Fruit fly (Drosophila melanogaster) whole organism, embryonic: Measurements from ENCODE around the gene msb1l.

Experiments used
- Awh ChIP-seq: fragments of 200-800 bp; sonication (Bioruptor generic); IDR thresholded peaks from 2 replicates; pipeline ENCODE4, ENCODE4 v1.3.6; 2022; ENCODE audit warnings: missing biosample characterization, missing genetic modification characterization
- B-H2 ChIP-seq: fragments of 200-800 bp; sonication (Bioruptor generic); optimal IDR thresholded peaks from 2 replicates; lab custom pipeline; 2018; ENCODE audit warnings: missing biosample characterization, mild to moderate bottlenecking, missing genetic modification characterization
- CG10979 ChIP-seq: fragments of 200-800 bp; sonication (Bioruptor generic); optimal IDR thresholded peaks from 2 replicates; lab custom pipeline; 2018; ENCODE audit warnings: missing biosample characterization, mild to moderate bottlenecking, missing genetic modification characterization, moderate library complexity
- CG13123 ChIP-seq: fragments of 200-800 bp; sonication (Bioruptor generic); optimal IDR thresholded peaks from 2 replicates; lab custom pipeline; 2016; ENCODE audit warnings: missing biosample characterization, missing genetic modification characterization
- CG13775 ChIP-seq: fragments of 200-800 bp; sonication (Bioruptor generic); optimal IDR thresholded peaks from 3 replicates; lab custom pipeline; 2017; ENCODE audit warnings: missing biosample characterization, mild to moderate bottlenecking, missing genetic modification characterization
- CG1529 ChIP-seq: fragments of 200-800 bp; sonication (Bioruptor generic); optimal IDR thresholded peaks from 3 replicates; lab custom pipeline; 2018; ENCODE audit warnings: missing biosample characterization, missing genetic modification characterization
- CG16863 ChIP-seq: fragments of 200-800 bp; sonication (Bioruptor generic); optimal IDR thresholded peaks from 3 replicates; lab custom pipeline; 2016; ENCODE audit warnings: missing biosample characterization, missing genetic modification characterization
- CG17328 ChIP-seq: fragments of 200-800 bp; sonication (Bioruptor generic); IDR thresholded peaks from 2 replicates; pipeline ENCODE4 v1.3.6; 2022; ENCODE audit warnings: missing biosample characterization, missing genetic modification characterization
- CG18011 ChIP-seq: fragments of 200-800 bp; sonication (Bioruptor generic); optimal IDR thresholded peaks from 2 replicates; lab custom pipeline; 2017; ENCODE audit warnings: missing biosample characterization, missing genetic modification characterization, mild to moderate bottlenecking, moderate library complexity, missing genotype
- CG2889 ChIP-seq: fragments of 200-800 bp; sonication (Bioruptor generic); IDR thresholded peaks from 3 replicates; pipeline ENCODE4 v1.3.6; 2022; ENCODE audit warnings: missing biosample characterization, missing genetic modification characterization
- CG3995 ChIP-seq: fragments of 200-800 bp; sonication (Bioruptor generic); optimal IDR thresholded peaks from 3 replicates; lab custom pipeline; 2016; ENCODE audit warnings: missing biosample characterization, missing genetic modification characterization
- CG4360 ChIP-seq: fragments of 200-800 bp; sonication (Bioruptor generic); IDR thresholded peaks from 2 replicates; pipeline ENCODE4 v1.3.6; 2022; ENCODE audit warnings: missing biosample characterization, missing genetic modification characterization
- CG4820 ChIP-seq: fragments of 200-800 bp; sonication (Bioruptor generic); optimal IDR thresholded peaks from 3 replicates; lab custom pipeline; 2016; ENCODE audit warnings: missing biosample characterization, missing genetic modification characterization
- CG6654 ChIP-seq: fragments of 200-800 bp; sonication (Bioruptor generic); optimal IDR thresholded peaks from 2 replicates; lab custom pipeline; 2017; ENCODE audit warnings: missing biosample characterization, mild to moderate bottlenecking, missing genetic modification characterization
- CG6683 ChIP-seq: fragments of 200-800 bp; sonication (Bioruptor generic); optimal IDR thresholded peaks from 2 replicates; lab custom pipeline; 2017; ENCODE audit warnings: missing biosample characterization, mild to moderate bottlenecking, missing genetic modification characterization, missing genetic modification reagents
- CG6689 ChIP-seq: fragments of 200-800 bp; sonication (Bioruptor generic); IDR thresholded peaks from 2 replicates; pipeline ENCODE4 v1.3.6; 2022; ENCODE audit warnings: missing biosample characterization, missing genetic modification characterization
- CG6791 ChIP-seq: fragments of 200-800 bp; sonication (Bioruptor generic); IDR thresholded peaks from 3 replicates; pipeline ENCODE4 v1.3.6; 2022; ENCODE audit warnings: missing biosample characterization, missing genetic modification characterization; ENCODE audit not compliant: partially characterized antibody
- CG7271 ChIP-seq: fragments of 200-800 bp; sonication (Bioruptor generic); optimal IDR thresholded peaks from 2 replicates; lab custom pipeline; 2018; ENCODE audit warnings: missing biosample characterization, mild to moderate bottlenecking, missing genetic modification characterization, moderate library complexity
- CG7357 ChIP-seq: fragments of 200-800 bp; sonication (Bioruptor generic); IDR thresholded peaks from 3 replicates; pipeline ENCODE4 v1.3.6; 2022; ENCODE audit warnings: missing biosample characterization, missing genetic modification characterization
- CG7928 ChIP-seq: fragments of 200-800 bp; sonication (Bioruptor generic); optimal IDR thresholded peaks from 2 replicates; lab custom pipeline; 2017; ENCODE audit warnings: missing biosample characterization, mild to moderate bottlenecking, missing genetic modification characterization
- CG9727 ChIP-seq: fragments of 200-800 bp; sonication (Bioruptor generic); optimal IDR thresholded peaks from 3 replicates; lab custom pipeline; 2017; ENCODE audit warnings: missing biosample characterization, mild to moderate bottlenecking, missing genetic modification characterization
- D19B ChIP-seq: fragments of 200-800 bp; sonication (Bioruptor generic); optimal IDR thresholded peaks from 2 replicates; lab custom pipeline; 2017; ENCODE audit warnings: missing biosample characterization, mild to moderate bottlenecking, missing genetic modification characterization
- Dip3 ChIP-seq: fragments of 200-800 bp; sonication (Bioruptor generic); optimal IDR thresholded peaks from 3 replicates; lab custom pipeline; 2016; ENCODE audit warnings: missing biosample characterization, missing genetic modification characterization
- Dll ChIP-seq: fragments of 200-800 bp; sonication (Bioruptor generic); IDR thresholded peaks from 4 replicates; pipeline ENCODE4 v1.3.6; 2022; ENCODE audit warnings: missing biosample characterization, missing genetic modification characterization; ENCODE audit not compliant: partially characterized antibody
- Dp ChIP-seq: fragments of 200-800 bp; sonication (Bioruptor generic); optimal IDR thresholded peaks from 2 replicates; lab custom pipeline; 2018; ENCODE audit warnings: missing biosample characterization, mild to moderate bottlenecking, missing genetic modification characterization, moderate library complexity
- Fer3 ChIP-seq: fragments of 200-800 bp; sonication (Bioruptor generic); optimal IDR thresholded peaks from 2 replicates; lab custom pipeline; 2018; ENCODE audit warnings: missing biosample characterization, mild to moderate bottlenecking, missing genetic modification characterization, moderate library complexity
- HLH54F ChIP-seq: fragments of 200-800 bp; sonication (Bioruptor generic); optimal IDR thresholded peaks from 3 replicates; lab custom pipeline; 2016; ENCODE audit warnings: missing biosample characterization, missing genetic modification characterization
- Kr ChIP-seq: fragments of 200-800 bp; sonication (Bioruptor generic); optimal IDR thresholded peaks from 2 replicates; lab custom pipeline; 2017; ENCODE audit warnings: missing biosample characterization, mild to moderate bottlenecking, missing genetic modification characterization
- Lim3 ChIP-seq: fragments of 200-800 bp; sonication (Bioruptor generic); IDR thresholded peaks from 2 replicates; pipeline ENCODE4 v1.3.6; 2022; ENCODE audit warnings: missing biosample characterization, missing genetic modification characterization
- Max ChIP-seq: fragments of 200-800 bp; sonication (Bioruptor generic); optimal IDR thresholded peaks from 2 replicates; lab custom pipeline; 2016; ENCODE audit warnings: missing biosample characterization, mild to moderate bottlenecking, missing genetic modification characterization
- Sox100B ChIP-seq: fragments of 200-800 bp; sonication (Bioruptor generic); optimal IDR thresholded peaks from 3 replicates; lab custom pipeline; 2018; ENCODE audit warnings: missing biosample characterization, mild to moderate bottlenecking, missing genetic modification characterization
- ac ChIP-seq: fragments of 200-800 bp; sonication (Bioruptor generic); optimal IDR thresholded peaks from 3 replicates; lab custom pipeline; 2017; ENCODE audit warnings: missing biosample characterization, mild to moderate bottlenecking, missing genetic modification characterization
- ash1 ChIP-seq: fragments of 200-800 bp; sonication (Bioruptor generic); optimal IDR thresholded peaks from 2 replicates; lab custom pipeline; 2018; ENCODE audit warnings: missing biosample characterization, mild to moderate bottlenecking, missing genetic modification characterization
- bcd ChIP-seq: fragments of 200-800 bp; sonication (Bioruptor generic); optimal IDR thresholded peaks from 2 replicates; lab custom pipeline; 2017; ENCODE audit warnings: missing biosample characterization, mild to moderate bottlenecking, missing genetic modification characterization
- cg ChIP-seq: fragments of 200-800 bp; sonication (Bioruptor generic); optimal IDR thresholded peaks from 3 replicates; lab custom pipeline; 2019; ENCODE audit warnings: missing biosample characterization, mild to moderate bottlenecking, missing genetic modification characterization, moderate library complexity
- ftz-f1 ChIP-seq: fragments of 200-800 bp; sonication (Bioruptor generic); optimal IDR thresholded peaks from 2 replicates; lab custom pipeline; 2016; ENCODE audit warnings: missing biosample characterization, missing genetic modification characterization
- gcm2 ChIP-seq: fragments of 200-800 bp; sonication (Bioruptor generic); optimal IDR thresholded peaks from 2 replicates; lab custom pipeline; 2016; ENCODE audit warnings: missing biosample characterization, missing genetic modification characterization
- grau ChIP-seq: fragments of 200-800 bp; optimal IDR thresholded peaks from 3 replicates; lab custom pipeline; 2019; ENCODE audit warnings: missing biosample characterization, mild to moderate bottlenecking, missing genetic modification characterization, moderate library complexity
- hbn ChIP-seq: fragments of 200-800 bp; sonication (Bioruptor generic); IDR thresholded peaks from 2 replicates; pipeline ENCODE4 v1.3.6; 2022; ENCODE audit warnings: missing biosample characterization, missing genetic modification characterization; ENCODE audit not compliant: partially characterized antibody
- lola ChIP-seq, 3 experiments: fragments of >200 bp in 2 of 3; fragments of 200-800 bp in 1 of 3; sonication (Bioruptor generic) in 1 of 3; optimal IDR thresholded peaks; 2 replicates each; lab custom pipeline; 2017 to 2019; ENCODE audit warnings: missing biosample characterization in 3 of 3, missing genetic modification characterization in 3 of 3, mild to moderate bottlenecking in 1 of 3, moderate library complexity in 1 of 3
- nmo ChIP-seq: fragments of 200-800 bp; sonication (Bioruptor generic); optimal IDR thresholded peaks from 2 replicates; lab custom pipeline; 2018; ENCODE audit warnings: missing biosample characterization, mild to moderate bottlenecking, missing genetic modification characterization, moderate library complexity
- nom ChIP-seq: fragments of 200-800 bp; sonication (Bioruptor generic); optimal IDR thresholded peaks from 2 replicates; lab custom pipeline; 2017; ENCODE audit warnings: missing biosample characterization, missing genetic modification characterization, mild to moderate bottlenecking, moderate library complexity, missing genetic modification reagents
- org-1 ChIP-seq: fragments of 200-800 bp; sonication (Bioruptor generic); optimal IDR thresholded peaks from 2 replicates; lab custom pipeline; 2017; ENCODE audit warnings: missing biosample characterization, missing genetic modification characterization
- sug ChIP-seq: fragments of 200-800 bp; optimal IDR thresholded peaks from 2 replicates; lab custom pipeline; 2019; ENCODE audit warnings: missing biosample characterization, mild to moderate bottlenecking, missing genetic modification characterization, moderate library complexity
- tna ChIP-seq: fragments of 200-800 bp; sonication (Bioruptor generic); IDR thresholded peaks from 2 replicates; pipeline ENCODE4 v1.3.6; 2022; ENCODE audit warnings: missing biosample characterization, missing genetic modification characterization; ENCODE audit not compliant: partially characterized antibody
- unc-4 ChIP-seq: fragments of 200-800 bp; sonication (Bioruptor generic); IDR thresholded peaks from 2 replicates; pipeline ENCODE4 v1.3.6; 2022; ENCODE audit warnings: missing biosample characterization, missing genetic modification characterization; ENCODE audit not compliant: partially characterized antibody
- zen2 ChIP-seq: fragments of 200-800 bp; sonication (Bioruptor generic); IDR thresholded peaks from 3 replicates; pipeline ENCODE4 v1.3.6; 2022; ENCODE audit warnings: missing biosample characterization, missing genetic modification characterization; ENCODE audit not compliant: partially characterized antibody

The msb1l gene

DNA sequence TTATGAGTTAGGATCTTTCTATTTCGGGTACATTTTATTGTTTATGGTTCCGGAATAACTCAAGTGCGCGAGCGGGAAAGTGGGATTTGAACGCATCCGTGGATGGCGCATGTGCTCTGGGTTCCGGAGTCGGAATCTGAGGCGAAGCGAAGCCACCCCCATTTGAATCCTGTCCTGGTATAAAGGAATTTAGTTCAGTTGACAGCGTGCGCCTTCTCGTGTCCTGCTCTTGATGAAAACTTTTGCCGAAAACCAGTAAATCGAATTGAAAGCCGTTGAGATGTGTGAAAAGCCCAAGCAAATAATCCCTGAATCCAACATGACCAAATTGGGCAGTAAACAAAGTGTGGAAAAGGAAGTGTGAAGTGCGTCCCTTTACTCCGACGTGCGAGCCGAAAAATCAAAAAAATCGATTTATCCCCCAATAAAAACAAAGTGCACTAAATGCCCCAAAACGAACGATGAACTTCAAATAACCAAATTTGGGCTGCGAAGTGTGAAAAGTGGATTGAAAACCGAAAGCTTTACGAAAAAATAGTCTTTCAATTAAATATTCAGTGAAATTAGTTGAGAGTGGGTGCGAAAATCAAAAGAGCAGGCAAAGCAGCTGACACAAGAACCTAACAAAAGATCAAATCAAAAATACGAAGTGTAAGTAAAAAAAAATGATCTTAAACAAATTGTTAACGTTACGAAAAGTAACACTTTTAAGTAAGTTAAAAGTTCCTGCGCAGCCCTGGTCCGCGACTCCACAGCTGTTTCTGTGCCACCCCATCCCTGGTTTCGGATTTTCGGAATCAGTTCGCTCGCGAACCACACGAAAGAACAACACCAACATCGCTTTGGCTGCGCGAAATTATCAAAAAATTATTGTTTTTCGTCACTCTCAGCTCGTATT is 9.2 kb downstream of the msb1l start, which contains the start of gene Lar (continued):
- TF ChIP-seq org-1 (GFP tag; lab: Kevin White, UChicago): peak; percentile 33
- peak; percentile 9 for TF ChIP-seq CG1529 (GFP tag; lab: Kevin White, UChicago)
- no peak for TF ChIP-seq CG6791
- TF ChIP-seq cg (GFP tag; lab: Kevin White, UChicago): no peak
- TF ChIP-seq CG18011 (GFP tag; lab: Kevin White, UChicago): peak; percentile 61
- TF ChIP-seq bcd (GFP tag; lab: Kevin White, UChicago): peak; percentile 53
- TF ChIP-seq CG6683 (GFP tag; lab: Kevin White, UChicago): no peak
- no peak for TF ChIP-seq Lim3
- TF ChIP-seq CG2889 (GFP tag; lab: Robert Waterston, UW): no peak
- TF ChIP-seq CG13775 (GFP tag; lab: Kevin White, UChicago): peak; percentile 48
- peak; percentile 57 for TF ChIP-seq sug
- TF ChIP-seq CG6654: no peak
- peak; percentile 34; the same call in 1 of the 2 replicates for TF ChIP-seq unc-4
- TF ChIP-seq CG7928 (GFP tag; lab: Kevin White, UChicago): peak; percentile 99
- TF ChIP-seq HLH54F (GFP tag; lab: Kevin White, UChicago): peak; percentile 58
- no peak for TF ChIP-seq tna (GFP tag; lab: Robert Waterston, UW)
- TF ChIP-seq gcm2 (GFP tag; lab: Kevin White, UChicago): peak; percentile 47
- TF ChIP-seq B-H2 (GFP tag; lab: Kevin White, UChicago): peak; percentile 73
- peak; percentile 48; the same call in 1 of the 3 replicates for TF ChIP-seq CG7357 (GFP tag; lab: Robert Waterston, UW)
- peak in 1 of 3 experiments; percentile 35 for TF ChIP-seq lola (GFP tag; optimal IDR thresholded peaks at IDR 0.05; lab: Kevin White, UChicago)
- no peak for TF ChIP-seq ash1
- TF ChIP-seq Kr: no peak
- peak; percentile 37 for TF ChIP-seq nom (GFP tag; lab: Kevin White, UChicago)
- no peak for TF ChIP-seq zen2 (GFP tag; lab: Robert Waterston, UW)
- TF ChIP-seq CG16863 (GFP tag; lab: Kevin White, UChicago): peak; percentile 52
- TF ChIP-seq Dp (GFP tag; lab: Kevin White, UChicago): peak; percentile 40
- no peak for TF ChIP-seq ftz-f1 (GFP tag; lab: Kevin White, UChicago)
- TF ChIP-seq CG3995 (GFP tag; lab: Kevin White, UChicago): peak; percentile 96
- peak; percentile 50; the same call in 1 of the 2 replicates for TF ChIP-seq CG17328 (GFP tag; lab: Robert Waterston, UW)
- TF ChIP-seq CG10979 (tag; lab: Kevin White, UChicago): peak; percentile 45
- TF ChIP-seq CG13123 (GFP tag; lab: Kevin White, UChicago): no peak
- peak; percentile 58 for TF ChIP-seq CG9727
- no peak for TF ChIP-seq ac (GFP tag; lab: Kevin White, UChicago)
- TF ChIP-seq Awh (GFP tag; lab: Robert Waterston, UW): 0 out of 2 replicates have a peak, but pooled peaks have one; percentile 12
- peak; percentile 47 for TF ChIP-seq CG7271 (tag; lab: Kevin White, UChicago)
- TF ChIP-seq Fer3 (tag; lab: Kevin White, UChicago): peak; percentile 38
- TF ChIP-seq nmo (GFP tag; lab: Kevin White, UChicago): peak; percentile 70
- TF ChIP-seq Dll: peak; percentile 30; the same call in 1 of the 4 replicates
- TF ChIP-seq Dip3 (GFP tag; lab: Kevin White, UChicago): peak; percentile 16
- no peak for TF ChIP-seq CG4360 (GFP tag; lab: Robert Waterston, UW)
- TF ChIP-seq CG6689 (GFP tag; lab: Robert Waterston, UW): peak; percentile 39; the same call in 1 of the 2 replicates
- no peak for TF ChIP-seq Sox100B (GFP tag; lab: Kevin White, UChicago)
- TF ChIP-seq hbn (GFP tag; lab: Robert Waterston, UW): no peak
- TF ChIP-seq Max (GFP tag; lab: Kevin White, UChicago): no peak
- TF ChIP-seq CG4820 (GFP tag; lab: Kevin White, UChicago): peak; percentile 53
- no peak for TF ChIP-seq D19B (GFP tag; lab: Kevin White, UChicago)
- peak; percentile 66 for TF ChIP-seq grau
